Worm (Caenorhabditis elegans) whole organism, midembryonic: ENCODE results near the gene popl-5.

Experiments
- T22C8.4 ChIP-seq: fragments of 200-800 bp; sonication (Bioruptor generic); IDR thresholded peaks from 2 replicates; pipeline ENCODE4 v1.3.6; 2022; ENCODE audit warnings: missing genetic modification characterization, missing compliant biosample characterization
- cog-1 ChIP-seq: sonication (generic microtip); optimal IDR thresholded peaks from 2 replicates; lab custom pipeline; 2016; ENCODE audit warnings: missing genetic modification characterization, missing compliant biosample characterization
- flt-1 ChIP-seq: fragments of 200-800 bp; sonication (Bioruptor generic); IDR thresholded peaks from 2 replicates; pipeline ENCODE4 v1.3.6; 2022; ENCODE audit warnings: missing genetic modification characterization, missing compliant biosample characterization
- klf-2 ChIP-seq: fragments of 200-800 bp; sonication (Bioruptor generic); conservative IDR thresholded peaks from 2 replicates; pipeline ENCODE4 v1.3.6; 2022; ENCODE audit warnings: missing genetic modification reagents, missing genetic modification characterization, missing compliant biosample characterization
- med-1 ChIP-seq: sonication (generic microtip); optimal IDR thresholded peaks from 2 replicates; lab custom pipeline; 2017; ENCODE audit warnings: missing genetic modification characterization, mild to moderate bottlenecking, missing compliant biosample characterization, antibody characterized with exemption, missing genetic modification reagents; ENCODE audit not compliant: insufficient read depth
- ref-1 ChIP-seq: fragments of 200-800 bp; sonication (Bioruptor generic); conservative IDR thresholded peaks from 2 replicates; pipeline ENCODE4 v1.3.6; 2022; ENCODE audit warnings: missing genetic modification reagents, missing genetic modification characterization, missing compliant biosample characterization
- tab-1 ChIP-seq: fragments of 200-800 bp; sonication (Bioruptor generic); IDR thresholded peaks from 2 replicates; pipeline ENCODE4 v1.3.6; 2022; ENCODE audit warnings: missing genetic modification characterization, missing compliant biosample characterization
- ztf-23 ChIP-seq: fragments of 200-800 bp; sonication (Bioruptor generic); IDR thresholded peaks from 2 replicates; pipeline ENCODE4 v1.3.6; 2022; ENCODE audit warnings: missing genetic modification reagents, missing genetic modification characterization, missing compliant biosample characterization
- ztf-29 ChIP-seq: fragments of 200-800 bp; sonication (Bioruptor generic); IDR thresholded peaks from 2 replicates; pipeline ENCODE4 v1.3.6; 2022; ENCODE audit warnings: missing genetic modification reagents, missing genetic modification characterization, missing compliant biosample characterization

The popl-5 gene

ce11 chrIII:11446826-11447225 is 40.3 kb downstream of the popl-5 start:
- TF ChIP-seq ztf-23 (GFP tag; lab: Robert Waterston, UW) (no peak), med-1 (GFP tag; lab: Kevin White, UChicago) (no peak), cog-1 (no peak), T22C8.4 (GFP tag; lab: Robert Waterston, UW) (no peak), tab-1 (GFP tag; lab: Robert Waterston, UW) (no peak), ztf-29 (GFP tag; lab: Robert Waterston, UW) (no peak), ref-1 (GFP tag; lab: Robert Waterston, UW) (no peak), klf-2 (no peak), flt-1 (no peak)

DNA sequence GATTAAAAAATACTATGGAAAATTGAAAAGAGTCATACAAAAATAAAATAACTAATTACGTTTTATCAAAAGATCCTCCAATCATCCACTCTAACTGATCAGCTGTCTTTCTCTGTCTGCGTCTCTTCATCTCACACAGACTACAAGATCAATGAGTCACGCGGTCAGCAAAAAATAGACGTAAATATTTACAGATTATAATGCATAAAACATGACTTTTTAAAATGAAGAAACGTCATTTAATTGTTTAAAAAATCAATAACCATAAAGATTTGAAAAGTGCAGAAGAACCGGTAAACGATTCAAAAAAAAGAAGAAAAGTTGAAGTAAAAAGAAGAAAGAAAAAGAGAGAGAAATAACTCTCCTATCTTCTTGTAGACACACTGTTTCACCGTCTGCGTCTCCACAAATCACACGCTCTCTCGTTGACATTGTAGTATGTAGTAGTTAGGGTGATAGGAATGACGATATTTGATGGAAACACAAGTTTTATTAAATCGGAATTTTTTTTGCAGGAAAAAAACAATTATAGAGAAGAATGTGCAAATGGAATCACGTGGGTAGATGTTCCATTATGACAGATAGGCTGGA is 42.3 kb downstream of the popl-5 start:
- no peak for TF ChIP-seq ztf-29 (GFP tag; lab: Robert Waterston, UW)
- TF ChIP-seq tab-1 (GFP tag; lab: Robert Waterston, UW): no peak

- TF ChIP-seq cog-1 (no peak), ref-1 (GFP tag; lab: Robert Waterston, UW) (no peak), flt-1 (no peak), ztf-23 (GFP tag; lab: Robert Waterston, UW) (no peak), tab-1 (GFP tag; lab: Robert Waterston, UW) (no peak), med-1 (GFP tag; lab: Kevin White, UChicago) (no peak), ztf-29 (GFP tag; lab: Robert Waterston, UW) (no peak), T22C8.4 (GFP tag; lab: Robert Waterston, UW) (no peak), klf-2 (no peak)
These were observed 43.6 kb downstream of the popl-5 start for ce11 chrIII:11443408-11443994.

DNA sequence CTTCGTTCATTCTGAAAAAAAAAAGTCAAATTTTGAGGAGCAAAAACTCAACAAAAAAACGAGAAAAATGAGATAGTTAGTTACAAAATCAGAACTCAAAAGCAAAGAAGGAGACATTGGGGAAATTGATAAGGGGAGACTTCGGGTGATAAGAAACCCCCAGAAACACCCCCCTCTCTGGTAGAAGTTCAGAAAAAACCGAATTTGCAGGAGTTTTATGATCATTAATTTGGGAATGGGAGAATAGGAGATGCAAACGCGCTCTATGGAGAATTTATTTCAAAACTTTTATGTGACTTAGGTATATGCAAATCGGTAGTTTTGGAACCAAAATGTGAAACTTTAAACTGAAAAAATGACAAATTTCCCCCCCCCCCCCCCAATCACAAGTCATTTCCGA is 44.6 kb downstream of the popl-5 start, which contains the start of gene sbp-1:
Gene sbp-1 (minus strand): TSS at position 11 of the 400 bp plus-strand sequence.
- TF ChIP-seq ref-1 (GFP tag; lab: Robert Waterston, UW) (no peak), flt-1 (no peak), cog-1 (no peak), klf-2 (no peak), ztf-29 (GFP tag; lab: Robert Waterston, UW) (no peak), tab-1 (GFP tag; lab: Robert Waterston, UW) (no peak), ztf-23 (GFP tag; lab: Robert Waterston, UW) (no peak), med-1 (GFP tag; lab: Kevin White, UChicago) (no peak), T22C8.4 (GFP tag; lab: Robert Waterston, UW) (no peak)
